Fruit fly (Drosophila melanogaster) whole organism, pupa: ENCODE measurements around the gene CG13606.

Source experiments
- CG10348 ChIP-seq: fragments of 200-800 bp; sonication (Bioruptor generic); IDR thresholded peaks from 2 replicates; pipeline ENCODE4 v1.3.6; 2022; ENCODE audit warnings: missing biosample characterization, missing genetic modification characterization
- CG12605 ChIP-seq: fragments of 200-800 bp; sonication (Bioruptor generic); IDR thresholded peaks from 2 replicates; pipeline ENCODE4 v1.3.6; 2022; ENCODE audit warnings: missing biosample characterization, missing genetic modification characterization
- CG13204 ChIP-seq: fragments of 200-800 bp; sonication (Bioruptor generic); optimal IDR thresholded peaks from 2 replicates; lab custom pipeline; 2018; ENCODE audit warnings: missing biosample characterization, mild to moderate bottlenecking, missing genetic modification characterization, moderate library complexity
- CG14655 ChIP-seq: fragments of 200-800 bp; sonication (Bioruptor generic); optimal IDR thresholded peaks from 3 replicates; lab custom pipeline; 2017; ENCODE audit warnings: mild to moderate bottlenecking, missing biosample characterization, missing genetic modification reagents, missing genetic modification characterization
- CG17806 ChIP-seq: fragments of 200-800 bp; sonication (Bioruptor generic); optimal IDR thresholded peaks from 2 replicates; lab custom pipeline; 2018; ENCODE audit warnings: missing biosample characterization, mild to moderate bottlenecking, missing genetic modification characterization, moderate library complexity
- CG34367 ChIP-seq: fragments of 200-800 bp; sonication (Bioruptor generic); optimal IDR thresholded peaks from 2 replicates; lab custom pipeline; 2018; ENCODE audit warnings: missing biosample characterization, mild to moderate bottlenecking, missing genetic modification characterization
- CG9948 ChIP-seq: fragments of 200-800 bp; sonication (Bioruptor generic); optimal IDR thresholded peaks from 2 replicates; lab custom pipeline; 2018; ENCODE audit warnings: missing biosample characterization, mild to moderate bottlenecking, missing genetic modification characterization, moderate library complexity
- D1 ChIP-seq: fragments of 200-800 bp; sonication (Bioruptor generic); optimal IDR thresholded peaks from 2 replicates; lab custom pipeline; 2018; ENCODE audit warnings: missing biosample characterization, mild to moderate bottlenecking, missing genetic modification characterization, moderate library complexity
- EcR ChIP-seq: fragments of 200-800 bp; sonication (Bioruptor generic); optimal IDR thresholded peaks from 3 replicates; lab custom pipeline; 2019; ENCODE audit warnings: missing biosample characterization, missing genetic modification characterization, mild to moderate bottlenecking, moderate library complexity, missing genetic modification reagents
- Pif1B ChIP-seq: fragments of 200-800 bp; sonication (Bioruptor generic); optimal IDR thresholded peaks from 3 replicates; lab custom pipeline; 2016; ENCODE audit warnings: missing biosample characterization, missing genetic modification characterization
- gl ChIP-seq: fragments of 200-800 bp; sonication (Bioruptor generic); optimal IDR thresholded peaks from 2 replicates; lab custom pipeline; 2018; ENCODE audit warnings: missing biosample characterization, mild to moderate bottlenecking, missing genetic modification characterization

DNA sequence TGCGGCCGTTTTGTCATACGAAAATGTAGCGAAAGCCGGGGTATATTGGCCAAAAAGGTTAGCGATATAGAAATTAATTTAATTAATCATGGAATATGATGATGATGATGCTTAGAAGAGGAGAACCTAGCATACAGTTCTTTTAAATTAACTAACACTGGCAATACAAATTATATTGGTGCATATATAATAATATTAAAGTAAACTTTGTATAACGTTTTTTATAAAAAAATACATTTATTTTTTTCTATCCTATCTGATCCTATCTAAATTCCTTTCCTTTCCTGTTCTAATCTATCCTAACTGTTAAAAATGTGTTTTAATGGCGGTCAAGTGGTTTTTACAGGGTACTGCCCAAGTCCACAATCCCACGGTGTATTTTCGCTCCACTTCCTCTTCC is 33.5 kb downstream of the CG13606 start:
- TF ChIP-seq EcR (GFP tag; lab: Kevin White, UChicago), result no peak
- no peak for TF ChIP-seq CG34367 (tag; lab: Kevin White, UChicago)
- no peak for TF ChIP-seq CG14655
- no peak for TF ChIP-seq D1 (tag; lab: Kevin White, UChicago)
- no peak for TF ChIP-seq CG12605 (GFP tag; lab: Robert Waterston, UW)
- TF ChIP-seq gl, result no peak
- TF ChIP-seq CG9948 (tag; lab: Kevin White, UChicago), result no peak
- no peak for TF ChIP-seq Pif1B
- no peak for TF ChIP-seq CG10348 (GFP tag; lab: Robert Waterston, UW)
- TF ChIP-seq CG17806 (tag; lab: Kevin White, UChicago), result no peak
- TF ChIP-seq CG13204 (GFP tag; lab: Kevin White, UChicago), result no peak
